Fruit fly (Drosophila melanogaster) whole organism, adult: ENCODE measurements around the gene CG34367.

Source experiments
- Hr96 ChIP-seq: fragments of 200-800 bp; sonication (Bioruptor generic); optimal IDR thresholded peaks from 2 replicates; lab custom pipeline; 2016; ENCODE audit warnings: missing biosample characterization, missing genetic modification characterization
- bab1 ChIP-seq: fragments of 200-800 bp; sonication (Bioruptor generic); optimal IDR thresholded peaks from 3 replicates; lab custom pipeline; 2019; ENCODE audit warnings: missing biosample characterization, mild to moderate bottlenecking, missing genetic modification characterization, moderate library complexity
- kay ChIP-seq: fragments of 200-800 bp; sonication (Bioruptor generic); peaks from one replicate; lab custom pipeline; 2016; ENCODE audit warnings: missing biosample characterization, missing genetic modification characterization, borderline replicate concordance
- tj ChIP-seq: fragments of 200-800 bp; sonication (Bioruptor generic); optimal IDR thresholded peaks from 3 replicates; lab custom pipeline; 2017; ENCODE audit warnings: missing biosample characterization, mild to moderate bottlenecking, missing genetic modification characterization, moderate library complexity
- toe ChIP-seq: fragments of 200-800 bp; sonication (Bioruptor generic); optimal IDR thresholded peaks from 2 replicates; lab custom pipeline; 2016; ENCODE audit warnings: missing biosample characterization, missing genetic modification characterization

The CG34367 gene

DNA sequence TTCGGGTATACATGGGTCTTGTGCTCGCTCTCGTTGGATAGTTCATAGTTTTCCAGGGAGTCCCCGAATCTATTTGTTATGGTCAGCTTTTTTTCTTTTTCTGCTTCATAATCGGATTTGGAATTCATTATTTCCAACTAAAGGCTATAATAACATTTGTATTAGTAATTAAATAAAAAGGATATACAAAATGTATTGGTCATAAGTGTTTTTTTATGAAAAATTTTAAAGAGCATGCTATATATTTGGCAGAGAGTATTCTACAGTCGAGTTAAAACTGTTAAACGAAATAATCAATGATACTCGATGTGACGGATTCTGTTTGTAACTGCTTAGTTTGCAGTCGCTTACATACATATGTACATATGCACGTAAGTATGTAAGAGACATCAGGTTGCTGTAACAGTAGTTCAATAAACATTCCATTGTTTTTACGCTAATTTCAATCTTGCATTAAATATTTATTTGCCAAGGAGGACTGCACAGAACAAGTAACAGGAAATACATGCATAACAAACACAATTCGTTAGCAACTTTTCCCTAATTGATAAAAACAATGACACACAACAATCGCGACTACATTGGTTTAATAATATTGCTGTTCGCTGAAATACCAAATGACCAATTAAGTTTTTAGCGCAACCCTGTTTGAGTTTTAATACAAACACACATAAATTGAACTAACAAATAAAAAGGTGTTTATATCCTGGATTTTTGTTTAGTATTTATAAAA lies 54.5 kb downstream of the CG34367 start:
- TF ChIP-seq kay (GFP tag; lab: Kevin White, UChicago), result peak; percentile 93
- TF ChIP-seq tj (GFP tag; lab: Kevin White, UChicago), result peak; percentile 30
- no peak for TF ChIP-seq toe (GFP tag; lab: Kevin White, UChicago)

DNA sequence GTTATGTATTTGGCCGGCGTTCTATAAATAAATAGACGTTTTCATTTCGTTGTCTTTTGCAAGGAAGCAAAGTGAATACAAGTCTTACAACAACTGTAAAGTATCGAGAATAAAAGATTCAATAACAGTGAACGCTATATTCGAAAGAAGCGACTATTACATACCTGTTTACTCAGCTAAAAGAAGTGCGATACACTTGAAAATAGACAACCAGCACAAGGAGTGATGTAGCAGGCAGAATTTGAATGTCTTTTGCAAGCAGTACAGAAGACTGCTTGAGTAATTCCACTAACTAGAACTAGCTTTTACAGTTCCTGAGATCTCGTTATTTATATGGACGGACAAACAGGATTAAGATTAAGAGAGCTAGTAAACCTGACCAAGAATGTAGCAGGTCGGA lies 55.4 kb downstream of the CG34367 start:
- TF ChIP-seq tj (GFP tag; lab: Kevin White, UChicago) (peak; percentile 4), kay (GFP tag; lab: Kevin White, UChicago) (peak; percentile 75), Hr96 (GFP tag; lab: Kevin White, UChicago) (no peak), bab1 (GFP tag; lab: Kevin White, UChicago) (no peak)
